Fruit fly (Drosophila melanogaster) whole organism, embryonic: ENCODE results near the gene dgt2.
A peak's percentile ranks its signal among the peaks of the same experiment; 100 is the strongest.

ENCODE experiments used
- ATbp ChIP-seq: fragments of 200-800 bp; sonication (Bioruptor generic); optimal IDR thresholded peaks from 2 replicates; lab custom pipeline; 2017; ENCODE audit warnings: missing biosample characterization, mild to moderate bottlenecking, missing genetic modification characterization, missing genetic modification reagents
- Atf-2 ChIP-seq: fragments of 200-800 bp; sonication (Bioruptor generic); optimal IDR thresholded peaks from 2 replicates; lab custom pipeline; 2016; ENCODE audit warnings: missing biosample characterization, missing genetic modification characterization
- B-H2 ChIP-seq: fragments of 200-800 bp; sonication (Bioruptor generic); optimal IDR thresholded peaks from 2 replicates; lab custom pipeline; 2018; ENCODE audit warnings: missing biosample characterization, mild to moderate bottlenecking, missing genetic modification characterization
- Blimp-1 ChIP-seq: fragments of 200-800 bp; sonication (Bioruptor generic); optimal IDR thresholded peaks from 3 replicates; lab custom pipeline; 2018; ENCODE audit warnings: missing biosample characterization, missing genetic modification characterization, mild to moderate bottlenecking, moderate library complexity, missing genetic modification reagents
- CG10654 ChIP-seq: fragments of 200-800 bp; sonication (Bioruptor generic); optimal IDR thresholded peaks from 2 replicates; lab custom pipeline; 2016; ENCODE audit warnings: missing biosample characterization, missing genetic modification characterization
- CG12071 ChIP-seq: fragments of 200-800 bp; sonication (Bioruptor generic); optimal IDR thresholded peaks from 3 replicates; lab custom pipeline; 2018; ENCODE audit warnings: missing biosample characterization, mild to moderate bottlenecking, missing genetic modification characterization
- CG13296 ChIP-seq: fragments of 200-800 bp; sonication (Bioruptor generic); optimal IDR thresholded peaks from 3 replicates; lab custom pipeline; 2018; ENCODE audit warnings: missing biosample characterization, mild to moderate bottlenecking, missing genetic modification characterization
- CG13624 ChIP-seq: fragments of 200-800 bp; sonication (Bioruptor generic); optimal IDR thresholded peaks from 2 replicates; lab custom pipeline; 2016; ENCODE audit warnings: missing biosample characterization, missing genetic modification characterization
- CG14860 ChIP-seq: fragments of 200-800 bp; sonication (Bioruptor generic); IDR thresholded peaks from 3 replicates; pipeline ENCODE4 v1.3.6; 2022; ENCODE audit warnings: missing biosample characterization, missing genetic modification characterization; ENCODE audit not compliant: partially characterized antibody
- CG14965 ChIP-seq: fragments of 200-800 bp; sonication (Bioruptor generic); optimal IDR thresholded peaks from 2 replicates; lab custom pipeline; 2016; ENCODE audit warnings: missing biosample characterization, missing genetic modification characterization, borderline replicate concordance
- CG15479 ChIP-seq: fragments of 200-800 bp; sonication (Bioruptor generic); optimal IDR thresholded peaks from 3 replicates; lab custom pipeline; 2019; ENCODE audit warnings: missing biosample characterization, mild to moderate bottlenecking, missing genetic modification characterization, moderate library complexity
- CG2678 ChIP-seq: fragments of 200-800 bp; sonication (Bioruptor generic); optimal IDR thresholded peaks from 3 replicates; lab custom pipeline; 2019; ENCODE audit warnings: missing biosample characterization, mild to moderate bottlenecking, missing genetic modification characterization, moderate library complexity
- CG2875 ChIP-seq: fragments of 200-800 bp; sonication (Bioruptor generic); optimal IDR thresholded peaks from 2 replicates; lab custom pipeline; 2017; ENCODE audit warnings: missing biosample characterization, mild to moderate bottlenecking, missing genetic modification characterization, missing genetic modification reagents
- CG2889 ChIP-seq: fragments of 200-800 bp; sonication (Bioruptor generic); IDR thresholded peaks from 3 replicates; pipeline ENCODE4 v1.3.6; 2022; ENCODE audit warnings: missing biosample characterization, missing genetic modification characterization
- CG6813 ChIP-seq: fragments of 200-800 bp; sonication (Bioruptor generic); optimal IDR thresholded peaks from 2 replicates; lab custom pipeline; 2017; ENCODE audit warnings: missing biosample characterization, missing genetic modification characterization, mild to moderate bottlenecking, moderate library complexity, missing genetic modification reagents
- CG6854 ChIP-seq: fragments of 200-800 bp; sonication (Bioruptor generic); optimal IDR thresholded peaks from 3 replicates; lab custom pipeline; 2017; ENCODE audit warnings: missing biosample characterization, mild to moderate bottlenecking, missing genetic modification characterization
- CG8281 ChIP-seq: fragments of 200-800 bp; sonication (Bioruptor generic); optimal IDR thresholded peaks from 2 replicates; lab custom pipeline; 2018; ENCODE audit warnings: missing biosample characterization, mild to moderate bottlenecking, missing genetic modification characterization, moderate library complexity
- CG8359 ChIP-seq: fragments of 200-800 bp; sonication (Bioruptor generic); optimal IDR thresholded peaks from 2 replicates; lab custom pipeline; 2017; ENCODE audit warnings: missing biosample characterization, mild to moderate bottlenecking, missing genetic modification characterization, borderline replicate concordance
- CG9215 ChIP-seq: fragments of 200-800 bp; sonication (Bioruptor generic); IDR thresholded peaks from 2 replicates; pipeline ENCODE4 v1.3.6; 2022; ENCODE audit warnings: missing biosample characterization, missing genetic modification characterization
- CG9609 ChIP-seq: fragments of 200-800 bp; sonication (Bioruptor generic); optimal IDR thresholded peaks from 3 replicates; lab custom pipeline; 2016; ENCODE audit warnings: missing biosample characterization, missing genetic modification characterization
- D ChIP-seq, 2 experiments: fragments of 200-800 bp in 1 of 2; fragments of >200 bp in 1 of 2; sonication (Bioruptor generic) in 1 of 2; optimal IDR thresholded peaks; 2 replicates in 1 of 2; 3 replicates in 1 of 2; lab custom pipeline; 2017; ENCODE audit warnings: mild to moderate bottlenecking in 1 of 2, missing biosample characterization in 1 of 2, missing genetic modification characterization in 1 of 2, missing genetic modification reagents in 1 of 2
- Elba2 ChIP-seq: fragments of 200-800 bp; sonication (Bioruptor generic); optimal IDR thresholded peaks from 3 replicates; lab custom pipeline; 2016; ENCODE audit warnings: missing biosample characterization, missing genetic modification characterization
- Fer1 ChIP-seq: fragments of 200-800 bp; sonication (Bioruptor generic); optimal IDR thresholded peaks from 2 replicates; lab custom pipeline; 2017; ENCODE audit warnings: missing biosample characterization, mild to moderate bottlenecking, missing genetic modification characterization
- HHEX ChIP-seq: fragments of 200-800 bp; sonication (Bioruptor generic); optimal IDR thresholded peaks from 3 replicates; lab custom pipeline; 2017; ENCODE audit warnings: missing biosample characterization, mild to moderate bottlenecking, missing genetic modification characterization, missing genetic modification reagents
- HLH54F ChIP-seq: fragments of 200-800 bp; sonication (Bioruptor generic); optimal IDR thresholded peaks from 3 replicates; lab custom pipeline; 2016; ENCODE audit warnings: missing biosample characterization, missing genetic modification characterization
- HLHmδ ChIP-seq: fragments of 200-800 bp; sonication (Bioruptor generic); optimal IDR thresholded peaks from 2 replicates; lab custom pipeline; 2018; ENCODE audit warnings: missing biosample characterization, mild to moderate bottlenecking, missing genetic modification characterization, moderate library complexity
- Mes4 ChIP-seq: fragments of 200-800 bp; sonication (Bioruptor generic); optimal IDR thresholded peaks from 2 replicates; lab custom pipeline; 2016; ENCODE audit warnings: missing biosample characterization, missing genetic modification characterization
- Spps ChIP-seq: fragments of 200-800 bp; sonication (Bioruptor generic); optimal IDR thresholded peaks from 2 replicates; lab custom pipeline; 2018; ENCODE audit warnings: missing biosample characterization, mild to moderate bottlenecking, missing genetic modification characterization
- aop ChIP-seq: fragments of 200-800 bp; sonication (Bioruptor generic); IDR thresholded peaks from 2 replicates; pipeline ENCODE4 v1.3.6; 2022; ENCODE audit warnings: missing biosample characterization, missing genetic modification characterization
- chinmo ChIP-seq: fragments of 200-800 bp; sonication (Bioruptor generic); IDR thresholded peaks from 4 replicates; pipeline ENCODE4 v1.3.6; 2022; ENCODE audit warnings: missing biosample characterization, missing genetic modification characterization; ENCODE audit not compliant: partially characterized antibody
- danr ChIP-seq: fragments of 200-800 bp; sonication (Bioruptor generic); IDR thresholded peaks from 2 replicates; pipeline ENCODE4 v1.3.6; 2022; ENCODE audit warnings: missing biosample characterization, missing genetic modification characterization
- ewg ChIP-seq: fragments of 200-800 bp; sonication (Bioruptor generic); optimal IDR thresholded peaks from 3 replicates; lab custom pipeline; 2017; ENCODE audit warnings: mild to moderate bottlenecking, missing biosample characterization, missing genetic modification reagents, missing genetic modification characterization
- fd102C ChIP-seq: fragments of 200-800 bp; sonication (Bioruptor generic); optimal IDR thresholded peaks from 2 replicates; lab custom pipeline; 2018; ENCODE audit warnings: missing biosample characterization, mild to moderate bottlenecking, missing genetic modification characterization, moderate library complexity
- gce ChIP-seq: fragments of 200-800 bp; sonication (Bioruptor generic); IDR thresholded peaks from 3 replicates; pipeline ENCODE4 v1.3.6; 2022; ENCODE audit warnings: missing biosample characterization, missing genetic modification characterization
- hbn ChIP-seq: fragments of 200-800 bp; sonication (Bioruptor generic); IDR thresholded peaks from 2 replicates; pipeline ENCODE4 v1.3.6; 2022; ENCODE audit warnings: missing biosample characterization, missing genetic modification characterization; ENCODE audit not compliant: partially characterized antibody
- kah ChIP-seq: fragments of 200-800 bp; sonication (Bioruptor generic); optimal IDR thresholded peaks from 2 replicates; lab custom pipeline; 2018; ENCODE audit warnings: missing biosample characterization, mild to moderate bottlenecking, missing genetic modification characterization
- knrl ChIP-seq: fragments of 200-800 bp; sonication (Bioruptor generic); IDR thresholded peaks from 3 replicates; pipeline ENCODE4 v1.3.6; 2022; ENCODE audit warnings: missing biosample characterization, missing genetic modification characterization; ENCODE audit not compliant: partially characterized antibody
- maf-S ChIP-seq: fragments of 200-800 bp; sonication (Bioruptor generic); optimal IDR thresholded peaks from 2 replicates; lab custom pipeline; 2016; ENCODE audit warnings: missing biosample characterization, missing genetic modification characterization
- nmo ChIP-seq: fragments of 200-800 bp; sonication (Bioruptor generic); optimal IDR thresholded peaks from 2 replicates; lab custom pipeline; 2018; ENCODE audit warnings: missing biosample characterization, mild to moderate bottlenecking, missing genetic modification characterization, moderate library complexity
- otp ChIP-seq: fragments of 200-800 bp; sonication (Bioruptor generic); IDR thresholded peaks from 3 replicates; pipeline ENCODE4, ENCODE4 v1.3.6; 2022; ENCODE audit warnings: missing biosample characterization, missing genetic modification characterization
- p53 ChIP-seq: fragments of 200-800 bp; sonication (Bioruptor generic); optimal IDR thresholded peaks from 2 replicates; lab custom pipeline; 2016; ENCODE audit warnings: missing biosample characterization, missing genetic modification characterization
- pnt ChIP-seq: fragments of 200-800 bp; sonication (Bioruptor generic); optimal IDR thresholded peaks from 3 replicates; lab custom pipeline; 2016; ENCODE audit warnings: missing biosample characterization, missing genetic modification characterization
- ttk ChIP-seq: fragments of 200-800 bp; sonication (Bioruptor generic); IDR thresholded peaks from 2 replicates; pipeline ENCODE4 v2.1.2; 2022; ENCODE audit warnings: missing biosample characterization, missing genetic modification characterization
- twi ChIP-seq: fragments of 200-800 bp; optimal IDR thresholded peaks from 2 replicates; lab custom pipeline; 2019; ENCODE audit warnings: missing biosample characterization, mild to moderate bottlenecking, missing genetic modification characterization, moderate library complexity
- vfl ChIP-seq: fragments of 200-800 bp; sonication (Bioruptor generic); optimal IDR thresholded peaks from 2 replicates; lab custom pipeline; 2016; ENCODE audit warnings: missing biosample characterization, missing genetic modification characterization
- wek ChIP-seq: fragments of 200-800 bp; sonication (Bioruptor generic); optimal IDR thresholded peaks from 3 replicates; lab custom pipeline; 2018; ENCODE audit warnings: missing biosample characterization, mild to moderate bottlenecking, missing genetic modification characterization, moderate library complexity

The dgt2 gene

DNA sequence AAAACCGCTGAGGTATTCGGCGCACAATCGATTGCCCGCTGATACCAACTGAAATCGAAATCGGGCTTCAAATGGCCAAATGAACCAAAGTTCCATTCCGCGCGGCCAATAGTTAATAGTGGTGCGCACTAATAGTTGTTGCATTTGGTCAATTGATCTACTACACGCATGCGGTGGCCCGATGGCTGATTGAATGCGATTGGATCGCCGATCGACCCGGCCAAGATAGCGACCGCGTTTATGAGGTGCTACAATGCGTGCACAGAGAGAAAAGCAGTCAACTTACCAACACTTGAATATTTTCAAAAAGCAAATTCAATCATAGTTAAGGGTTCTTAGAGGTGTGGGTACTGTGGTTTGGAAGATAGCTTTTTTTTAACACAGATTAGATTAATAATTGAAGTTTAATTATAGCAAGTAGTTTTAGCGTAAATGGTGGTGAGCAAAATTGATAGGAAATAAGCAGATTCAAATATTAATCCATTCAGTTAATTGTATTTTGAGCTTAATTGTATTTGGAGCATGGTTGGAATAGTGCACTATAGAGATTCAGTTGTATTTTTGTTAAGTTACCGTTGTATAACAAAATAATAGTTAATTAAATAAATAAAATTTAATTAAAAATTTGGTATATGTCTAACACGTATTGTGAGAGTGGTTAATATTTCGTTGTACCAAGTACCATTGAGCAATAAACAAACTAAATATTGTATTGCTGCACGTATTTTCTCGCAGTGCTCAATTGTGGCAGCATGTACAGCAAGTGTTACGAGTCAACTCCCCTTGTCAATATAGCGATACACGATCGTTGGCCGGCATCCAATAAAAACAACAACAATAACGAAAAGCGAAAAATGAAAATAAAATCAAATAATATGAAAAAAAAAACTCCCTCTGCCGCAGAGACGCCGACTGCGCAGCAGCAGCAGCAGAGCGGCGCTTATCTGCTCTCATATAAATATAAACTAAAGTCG lies 37.0 kb downstream of the dgt2 start (continued):
- TF ChIP-seq CG2678 (peak; percentile 71), D (optimal IDR thresholded peaks at IDR 0.05; lab: Kevin White, UChicago) (no peak), D (GFP tag; optimal IDR thresholded peaks at IDR 0.05; lab: Kevin White, UChicago) (peak; percentile 67), CG6854 (GFP tag; lab: Kevin White, UChicago) (no peak), CG14860 (GFP tag; lab: Robert Waterston, UW) (no peak), CG15479 (GFP tag; lab: Kevin White, UChicago) (no peak), maf-S (GFP tag; lab: Kevin White, UChicago) (no peak), ewg (peak; percentile 44), B-H2 (no peak), CG2889 (GFP tag; lab: Robert Waterston, UW) (0 out of 3 replicates have a peak, but pooled peaks have one; percentile 31), CG10654 (peak; percentile 34), CG6813 (GFP tag; lab: Kevin White, UChicago) (peak; percentile 28), HHEX (GFP tag; lab: Kevin White, UChicago) (peak; percentile 60), CG9215 (GFP tag; lab: Robert Waterston, UW) (no peak), HLH54F (GFP tag; lab: Kevin White, UChicago) (peak; percentile 18), CG14965 (GFP tag; lab: Kevin White, UChicago) (no peak), CG13296 (GFP tag; lab: Kevin White, UChicago) (peak; percentile 32), CG8359 (GFP tag; lab: Kevin White, UChicago) (no peak), chinmo (GFP tag; lab: Robert Waterston, UW) (0 out of 4 replicates have a peak, but pooled peaks have one; percentile 64), knrl (GFP tag; lab: Robert Waterston, UW) (no peak), Blimp-1 (peak; percentile 63), p53 (GFP tag; lab: Kevin White, UChicago) (no peak), Elba2 (GFP tag; lab: Kevin White, UChicago) (no peak), otp (GFP tag; lab: Robert Waterston, UW) (no peak), vfl (no peak), pnt (GFP tag; lab: Kevin White, UChicago) (peak; percentile 15), twi (peak; percentile 6), CG13624 (GFP tag; lab: Kevin White, UChicago) (no peak), wek (GFP tag; lab: Kevin White, UChicago) (peak; percentile 18), Fer1 (GFP tag; lab: Kevin White, UChicago) (no peak), Mes4 (GFP tag; lab: Kevin White, UChicago) (peak; percentile 29), CG12071 (no peak), nmo (peak; percentile 78), fd102C (GFP tag; lab: Kevin White, UChicago) (no peak), gce (GFP tag; lab: Robert Waterston, UW) (0 out of 3 replicates have a peak, but pooled peaks have one; percentile 10), HLHmδ (GFP tag; lab: Kevin White, UChicago) (no peak), Atf-2 (no peak), hbn (GFP tag; lab: Robert Waterston, UW) (no peak), ATbp (GFP tag; lab: Kevin White, UChicago) (peak; percentile 41), CG2875 (GFP tag; lab: Kevin White, UChicago) (no peak), ttk (GFP tag; lab: Robert Waterston, UW) (0 out of 2 replicates have a peak, but pooled peaks have one; percentile 6), aop (no peak), CG9609 (GFP tag; lab: Kevin White, UChicago) (peak; percentile 22), danr (no peak; the same call in 1 of the 2 replicates), kah (GFP tag; lab: Kevin White, UChicago) (peak; percentile 20), Spps (tag; lab: Kevin White, UChicago) (peak; percentile 24), CG8281 (tag; lab: Kevin White, UChicago) (no peak)
